Fruit fly (Drosophila melanogaster) whole organism, embryonic: ENCODE measurements around the gene CG14182.

Experiments used
- BEAF-32 ChIP-seq: fragments of 200-800 bp; sonication (Bioruptor generic); optimal IDR thresholded peaks from 3 replicates; lab custom pipeline; 2017; ENCODE audit warnings: missing biosample characterization, missing genetic modification characterization, mild to moderate bottlenecking, moderate library complexity, missing genetic modification reagents
- Bteb2 ChIP-seq: fragments of 200-800 bp; sonication (Bioruptor generic); optimal IDR thresholded peaks from 2 replicates; lab custom pipeline; 2016; ENCODE audit warnings: missing biosample characterization, missing genetic modification characterization
- C15 ChIP-seq: fragments of 200-800 bp; sonication (Bioruptor generic); IDR thresholded peaks from 3 replicates; pipeline ENCODE4 v1.3.6; 2022; ENCODE audit warnings: missing biosample characterization, missing genetic modification characterization
- CG11695 ChIP-seq: fragments of 200-800 bp; sonication (Bioruptor generic); IDR thresholded peaks from 3 replicates; pipeline ENCODE4 v1.3.6; 2022; ENCODE audit warnings: missing biosample characterization, missing genetic modification characterization
- CG13287 ChIP-seq: fragments of 200-800 bp; sonication (Bioruptor generic); IDR thresholded peaks from 2 replicates; pipeline ENCODE4 v1.3.6; 2022; ENCODE audit warnings: missing biosample characterization, missing genetic modification characterization; ENCODE audit not compliant: partially characterized antibody
- CG15011 ChIP-seq: fragments of 200-800 bp; sonication (Bioruptor generic); optimal IDR thresholded peaks from 3 replicates; lab custom pipeline; 2018; ENCODE audit warnings: missing biosample characterization, mild to moderate bottlenecking, missing genetic modification characterization
- CG1602 ChIP-seq: fragments of 200-800 bp; sonication (Bioruptor generic); optimal IDR thresholded peaks from 3 replicates; lab custom pipeline; 2016; ENCODE audit warnings: missing biosample characterization, missing genetic modification characterization
- CG17186 ChIP-seq: fragments of 200-800 bp; sonication (Bioruptor generic); optimal IDR thresholded peaks from 3 replicates; lab custom pipeline; 2017; ENCODE audit warnings: missing biosample characterization, missing genetic modification reagents, missing genetic modification characterization
- CG3163 ChIP-seq: fragments of 200-800 bp; sonication (Bioruptor generic); optimal IDR thresholded peaks from 3 replicates; lab custom pipeline; 2016; ENCODE audit warnings: missing biosample characterization, missing genetic modification characterization
- CG32532 ChIP-seq: fragments of 200-800 bp; sonication (Bioruptor generic); IDR thresholded peaks from 2 replicates; pipeline ENCODE4 v1.3.6; 2022; ENCODE audit warnings: missing biosample characterization, missing genetic modification characterization
- CG34422 ChIP-seq: fragments of 200-800 bp; sonication (Bioruptor generic); IDR thresholded peaks from 3 replicates; pipeline ENCODE4 v1.3.6; 2022; ENCODE audit warnings: missing biosample characterization, missing genetic modification characterization
- CG42726 ChIP-seq: fragments of 200-800 bp; sonication (Bioruptor generic); IDR thresholded peaks from 2 replicates; pipeline ENCODE4 v1.3.6; 2022; ENCODE audit warnings: missing biosample characterization, missing genetic modification characterization; ENCODE audit not compliant: partially characterized antibody
- CG4360 ChIP-seq: fragments of 200-800 bp; sonication (Bioruptor generic); IDR thresholded peaks from 2 replicates; pipeline ENCODE4 v1.3.6; 2022; ENCODE audit warnings: missing biosample characterization, missing genetic modification characterization
- CG6683 ChIP-seq: fragments of 200-800 bp; sonication (Bioruptor generic); optimal IDR thresholded peaks from 2 replicates; lab custom pipeline; 2017; ENCODE audit warnings: missing biosample characterization, mild to moderate bottlenecking, missing genetic modification characterization, missing genetic modification reagents
- CG6854 ChIP-seq: fragments of 200-800 bp; sonication (Bioruptor generic); optimal IDR thresholded peaks from 3 replicates; lab custom pipeline; 2017; ENCODE audit warnings: missing biosample characterization, mild to moderate bottlenecking, missing genetic modification characterization
- D19A ChIP-seq: fragments of 200-800 bp; optimal IDR thresholded peaks from 3 replicates; lab custom pipeline; 2019; ENCODE audit warnings: missing biosample characterization, mild to moderate bottlenecking, missing genetic modification characterization, moderate library complexity
- Dad ChIP-seq: fragments of 200-800 bp; sonication (Bioruptor generic); optimal IDR thresholded peaks from 3 replicates; lab custom pipeline; 2016; ENCODE audit warnings: missing biosample characterization, missing genetic modification characterization
- Dek ChIP-seq: fragments of 200-800 bp; sonication (Bioruptor generic); optimal IDR thresholded peaks from 3 replicates; lab custom pipeline; 2019; ENCODE audit warnings: missing biosample characterization, mild to moderate bottlenecking, missing genetic modification characterization, moderate library complexity
- Dfd ChIP-seq, 2 experiments: fragments of >200 bp; optimal IDR thresholded peaks; 2 replicates each; lab custom pipeline; 2017; ENCODE audit warnings: missing biosample characterization in 2 of 2, missing genetic modification characterization in 2 of 2
- Dll ChIP-seq: fragments of 200-800 bp; sonication (Bioruptor generic); IDR thresholded peaks from 4 replicates; pipeline ENCODE4 v1.3.6; 2022; ENCODE audit warnings: missing biosample characterization, missing genetic modification characterization; ENCODE audit not compliant: partially characterized antibody
- E2f1 ChIP-seq: fragments of 200-800 bp; sonication (Bioruptor generic); IDR thresholded peaks from 2 replicates; pipeline ENCODE4 v1.3.6; 2022; ENCODE audit warnings: missing biosample characterization, missing genetic modification characterization
- Eip74EF ChIP-seq, 2 experiments: fragments of 200-800 bp in 1 of 2; fragments of >200 bp in 1 of 2; sonication (Bioruptor generic) in 1 of 2; optimal IDR thresholded peaks; 2 replicates each; lab custom pipeline; 2017 to 2019; ENCODE audit warnings: missing biosample characterization in 2 of 2, missing genetic modification characterization in 2 of 2, mild to moderate bottlenecking in 1 of 2, moderate library complexity in 1 of 2
- Hsf ChIP-seq: fragments of 200-800 bp; sonication (Bioruptor generic); optimal IDR thresholded peaks from 3 replicates; lab custom pipeline; 2016; ENCODE audit warnings: missing biosample characterization, missing genetic modification characterization
- Kr ChIP-seq: fragments of 200-800 bp; sonication (Bioruptor generic); optimal IDR thresholded peaks from 2 replicates; lab custom pipeline; 2017; ENCODE audit warnings: missing biosample characterization, mild to moderate bottlenecking, missing genetic modification characterization
- Med ChIP-seq: fragments of 200-800 bp; sonication (Bioruptor generic); peaks from one replicate; lab custom pipeline; 2016; ENCODE audit warnings: missing biosample characterization, missing genetic modification characterization, mild to moderate bottlenecking, inconsistent platforms, moderate library complexity
- ac ChIP-seq: fragments of 200-800 bp; sonication (Bioruptor generic); optimal IDR thresholded peaks from 3 replicates; lab custom pipeline; 2017; ENCODE audit warnings: missing biosample characterization, mild to moderate bottlenecking, missing genetic modification characterization
- ara ChIP-seq: fragments of 200-800 bp; sonication (Bioruptor generic); IDR thresholded peaks from 2 replicates; pipeline ENCODE4 v1.3.6; 2022; ENCODE audit warnings: missing biosample characterization, missing genetic modification characterization
- ase ChIP-seq: fragments of 200-800 bp; sonication (Bioruptor generic); IDR thresholded peaks from 3 replicates; pipeline ENCODE4 v1.3.6; 2022; ENCODE audit warnings: missing biosample characterization, missing genetic modification characterization
- btn ChIP-seq: fragments of 200-800 bp; sonication (Bioruptor generic); optimal IDR thresholded peaks from 2 replicates; lab custom pipeline; 2016; ENCODE audit warnings: missing biosample characterization, missing genetic modification characterization
- chinmo ChIP-seq: fragments of 200-800 bp; sonication (Bioruptor generic); IDR thresholded peaks from 4 replicates; pipeline ENCODE4 v1.3.6; 2022; ENCODE audit warnings: missing biosample characterization, missing genetic modification characterization; ENCODE audit not compliant: partially characterized antibody
- croc ChIP-seq: fragments of 200-800 bp; sonication (Bioruptor generic); conservative IDR thresholded peaks from 3 replicates; pipeline ENCODE4 v1.3.6; 2022; ENCODE audit warnings: missing biosample characterization, missing genetic modification characterization
- danr ChIP-seq: fragments of 200-800 bp; sonication (Bioruptor generic); IDR thresholded peaks from 2 replicates; pipeline ENCODE4 v1.3.6; 2022; ENCODE audit warnings: missing biosample characterization, missing genetic modification characterization
- ewg ChIP-seq: fragments of 200-800 bp; sonication (Bioruptor generic); optimal IDR thresholded peaks from 3 replicates; lab custom pipeline; 2017; ENCODE audit warnings: mild to moderate bottlenecking, missing biosample characterization, missing genetic modification reagents, missing genetic modification characterization
- fd64A ChIP-seq: fragments of 200-800 bp; sonication (Bioruptor generic); optimal IDR thresholded peaks from 3 replicates; lab custom pipeline; 2018; ENCODE audit warnings: missing biosample characterization, mild to moderate bottlenecking, missing genetic modification characterization
- insv ChIP-seq, 2 experiments: fragments of 200-800 bp; sonication (Bioruptor generic); optimal IDR thresholded peaks; 3 replicates each; lab custom pipeline; 2016 to 2018; ENCODE audit warnings: missing biosample characterization in 2 of 2, missing genetic modification characterization in 2 of 2
- klu ChIP-seq: fragments of 200-800 bp; sonication (Bioruptor generic); IDR thresholded peaks from 2 replicates; pipeline ENCODE4 v1.3.6; 2022; ENCODE audit warnings: missing biosample characterization, missing genetic modification characterization
- lbe ChIP-seq: fragments of 200-800 bp; sonication (Bioruptor generic); optimal IDR thresholded peaks from 2 replicates; lab custom pipeline; 2016; ENCODE audit warnings: missing biosample characterization, mild to moderate bottlenecking, missing genetic modification characterization
- mirr ChIP-seq: fragments of 200-800 bp; sonication (Bioruptor generic); optimal IDR thresholded peaks from 3 replicates; lab custom pipeline; 2018; ENCODE audit warnings: missing biosample characterization, mild to moderate bottlenecking, missing genetic modification characterization
- nau ChIP-seq: fragments of 200-800 bp; sonication (Bioruptor generic); optimal IDR thresholded peaks from 3 replicates; lab custom pipeline; 2017; ENCODE audit warnings: missing biosample characterization, mild to moderate bottlenecking, missing genetic modification characterization, missing genetic modification reagents
- odd ChIP-seq: fragments of 200-800 bp; sonication (Bioruptor generic); optimal IDR thresholded peaks from 2 replicates; lab custom pipeline; 2017; ENCODE audit warnings: missing biosample characterization, mild to moderate bottlenecking, missing genetic modification characterization
- pum ChIP-seq: fragments of 200-800 bp; sonication (Bioruptor generic); optimal IDR thresholded peaks from 2 replicates; lab custom pipeline; 2016; ENCODE audit warnings: missing biosample characterization, missing genetic modification characterization
- ro ChIP-seq: fragments of 200-800 bp; sonication (Bioruptor generic); IDR thresholded peaks from 2 replicates; pipeline ENCODE4 v1.3.6; 2022; ENCODE audit warnings: missing biosample characterization, missing genetic modification characterization
- run ChIP-seq: fragments of 200-800 bp; sonication (Bioruptor generic); optimal IDR thresholded peaks from 3 replicates; lab custom pipeline; 2018; ENCODE audit warnings: missing biosample characterization, mild to moderate bottlenecking, missing genetic modification characterization
- sens-2 ChIP-seq: fragments of 200-800 bp; sonication (Bioruptor generic); IDR thresholded peaks from 2 replicates; pipeline ENCODE4 v1.3.6; 2022; ENCODE audit warnings: missing biosample characterization, missing genetic modification characterization
- ssp ChIP-seq: fragments of 200-800 bp; sonication (Bioruptor generic); IDR thresholded peaks from 2 replicates; pipeline ENCODE4 v1.3.6; 2022; ENCODE audit warnings: missing biosample characterization, missing genetic modification characterization
- tgo ChIP-seq: fragments of 200-800 bp; sonication (Bioruptor generic); IDR thresholded peaks from 3 replicates; pipeline ENCODE4 v1.3.6; 2022; ENCODE audit warnings: missing biosample characterization, missing genetic modification characterization
- tx ChIP-seq: fragments of 200-800 bp; sonication (Bioruptor generic); optimal IDR thresholded peaks from 2 replicates; lab custom pipeline; 2016; ENCODE audit warnings: missing biosample characterization, missing genetic modification characterization
- vfl ChIP-seq: fragments of 200-800 bp; sonication (Bioruptor generic); optimal IDR thresholded peaks from 2 replicates; lab custom pipeline; 2016; ENCODE audit warnings: missing biosample characterization, missing genetic modification characterization
- vvl ChIP-seq: fragments of 200-800 bp; sonication (Bioruptor generic); IDR thresholded peaks from 2 replicates; pipeline ENCODE4 v1.3.6; 2022; ENCODE audit warnings: missing biosample characterization, missing genetic modification characterization
- z ChIP-seq: fragments of 200-800 bp; sonication (Bioruptor generic); IDR thresholded peaks from 3 replicates; pipeline ENCODE4 v1.3.6; 2022; ENCODE audit warnings: missing biosample characterization, missing genetic modification characterization
- zf30C ChIP-seq: fragments of 200-800 bp; sonication (Bioruptor generic); optimal IDR thresholded peaks from 3 replicates; lab custom pipeline; 2018; ENCODE audit warnings: missing biosample characterization, mild to moderate bottlenecking, missing genetic modification characterization
- zfh1 ChIP-seq: fragments of 200-800 bp; sonication (Bioruptor generic); IDR thresholded peaks from 3 replicates; pipeline ENCODE4 v1.3.6; 2022; ENCODE audit warnings: missing biosample characterization, missing genetic modification characterization

The CG14182 gene

DNA sequence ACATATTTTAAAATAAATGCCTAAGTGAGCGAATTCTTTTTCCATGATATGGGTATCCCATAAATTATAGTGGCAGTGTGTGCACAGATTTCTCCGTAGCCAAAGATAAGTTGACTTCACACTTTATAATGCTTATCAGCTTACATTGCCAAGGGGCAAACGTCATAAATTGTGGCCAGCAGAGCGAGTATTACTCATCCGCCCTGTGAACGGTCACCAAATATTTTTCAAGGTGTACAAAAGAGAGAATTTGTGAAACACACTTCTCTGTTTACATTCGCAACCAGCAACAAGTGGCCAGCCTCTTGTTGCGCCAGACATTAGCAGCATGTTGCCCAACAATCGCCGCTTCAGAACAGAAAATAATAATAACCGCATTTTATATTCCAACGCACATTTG is 46.7 kb downstream of the CG14182 start (continued):
- TF ChIP-seq Eip74EF (GFP tag; optimal IDR thresholded peaks at IDR 0.05; lab: Kevin White, UChicago) (no peak), run (peak; percentile 39), lbe (GFP tag; lab: Kevin White, UChicago) (no peak), fd64A (GFP tag; lab: Kevin White, UChicago) (peak; percentile 37), Hsf (no peak), chinmo (0 out of 4 replicates have a peak, but pooled peaks have one; percentile 60), ac (GFP tag; lab: Kevin White, UChicago) (no peak), CG3163 (GFP tag; lab: Kevin White, UChicago) (peak; percentile 52), sens-2 (peak; percentile 77), C15 (GFP tag; lab: Robert Waterston, UW) (no peak), Dek (tag; lab: Kevin White, UChicago) (no peak), CG11695 (peak; percentile 56; the same call in 2 of the 3 replicates), danr (GFP tag; lab: Robert Waterston, UW) (no peak), nau (GFP tag; lab: Kevin White, UChicago) (peak; percentile 55), BEAF-32 (GFP tag; lab: Kevin White, UChicago) (no peak), zfh1 (GFP tag; lab: Robert Waterston, UW) (no peak), CG32532 (GFP tag; lab: Robert Waterston, UW) (peak; percentile 66; the same call in 1 of the 2 replicates), mirr (GFP tag; lab: Kevin White, UChicago) (peak; percentile 69), tgo (GFP tag; lab: Robert Waterston, UW) (no peak), z (GFP tag; lab: Robert Waterston, UW) (no peak), odd (GFP tag; lab: Kevin White, UChicago) (peak; percentile 44), ssp (GFP tag; lab: Robert Waterston, UW) (no peak), ewg (GFP tag; lab: Kevin White, UChicago) (no peak), vfl (GFP tag; lab: Kevin White, UChicago) (peak; percentile 21), CG42726 (GFP tag; lab: Robert Waterston, UW) (no peak), tx (no peak), D19A (tag; lab: Kevin White, UChicago) (peak; percentile 16), CG34422 (GFP tag; lab: Robert Waterston, UW) (no peak; the same call in 2 of the 3 replicates), Bteb2 (GFP tag; lab: Kevin White, UChicago) (no peak), croc (GFP tag; lab: Robert Waterston, UW) (no peak), btn (GFP tag; lab: Kevin White, UChicago) (no peak), CG13287 (GFP tag; lab: Robert Waterston, UW) (no peak), ase (GFP tag; lab: Robert Waterston, UW) (no peak), ro (GFP tag; lab: Robert Waterston, UW) (no peak), ara (no peak; the same call in 1 of the 2 replicates), klu (GFP tag; lab: Robert Waterston, UW) (no peak), CG6854 (GFP tag; lab: Kevin White, UChicago) (peak; percentile 23), CG17186 (GFP tag; lab: Kevin White, UChicago) (no peak), CG6683 (GFP tag; lab: Kevin White, UChicago) (no peak), Kr (no peak), pum (GFP tag; lab: Kevin White, UChicago) (no peak), CG1602 (GFP tag; lab: Kevin White, UChicago) (no peak), Dfd (GFP tag; optimal IDR thresholded peaks at IDR 0.05; lab: Kevin White, UChicago) (no peak), vvl (peak; percentile 75), E2f1 (GFP tag; lab: Robert Waterston, UW) (no peak), zf30C (GFP tag; lab: Kevin White, UChicago) (peak; percentile 70), insv (GFP tag; optimal IDR thresholded peaks at IDR 0.05; lab: Kevin White, UChicago) (peak in 1 of 2 experiments; percentile 12), CG4360 (no peak), Dll (GFP tag; lab: Robert Waterston, UW) (no peak), CG15011 (no peak), Dad (GFP tag; lab: Kevin White, UChicago) (no peak), Med (GFP tag; lab: Kevin White, UChicago) (peak; percentile 89)
